Worm (Caenorhabditis elegans) whole organism, midembryonic: ENCODE measurements around the gene skp-1.

Experiments
- cog-1 ChIP-seq: sonication (generic microtip); optimal IDR thresholded peaks from 2 replicates; lab custom pipeline; 2016; ENCODE audit warnings: missing genetic modification characterization, missing compliant biosample characterization
- flt-1 ChIP-seq: fragments of 200-800 bp; sonication (Bioruptor generic); IDR thresholded peaks from 2 replicates; pipeline ENCODE4 v1.3.6; 2022; ENCODE audit warnings: missing genetic modification characterization, missing compliant biosample characterization
- klf-2 ChIP-seq: fragments of 200-800 bp; sonication (Bioruptor generic); conservative IDR thresholded peaks from 2 replicates; pipeline ENCODE4 v1.3.6; 2022; ENCODE audit warnings: missing genetic modification reagents, missing genetic modification characterization, missing compliant biosample characterization
- med-1 ChIP-seq: sonication (generic microtip); optimal IDR thresholded peaks from 2 replicates; lab custom pipeline; 2017; ENCODE audit warnings: missing genetic modification characterization, mild to moderate bottlenecking, missing compliant biosample characterization, antibody characterized with exemption, missing genetic modification reagents; ENCODE audit not compliant: insufficient read depth
- ref-1 ChIP-seq: fragments of 200-800 bp; sonication (Bioruptor generic); conservative IDR thresholded peaks from 2 replicates; pipeline ENCODE4 v1.3.6; 2022; ENCODE audit warnings: missing genetic modification reagents, missing genetic modification characterization, missing compliant biosample characterization
- ztf-23 ChIP-seq: fragments of 200-800 bp; sonication (Bioruptor generic); IDR thresholded peaks from 2 replicates; pipeline ENCODE4 v1.3.6; 2022; ENCODE audit warnings: missing genetic modification reagents, missing genetic modification characterization, missing compliant biosample characterization
- ztf-29 ChIP-seq: fragments of 200-800 bp; sonication (Bioruptor generic); IDR thresholded peaks from 2 replicates; pipeline ENCODE4 v1.3.6; 2022; ENCODE audit warnings: missing genetic modification reagents, missing genetic modification characterization, missing compliant biosample characterization

DNA sequence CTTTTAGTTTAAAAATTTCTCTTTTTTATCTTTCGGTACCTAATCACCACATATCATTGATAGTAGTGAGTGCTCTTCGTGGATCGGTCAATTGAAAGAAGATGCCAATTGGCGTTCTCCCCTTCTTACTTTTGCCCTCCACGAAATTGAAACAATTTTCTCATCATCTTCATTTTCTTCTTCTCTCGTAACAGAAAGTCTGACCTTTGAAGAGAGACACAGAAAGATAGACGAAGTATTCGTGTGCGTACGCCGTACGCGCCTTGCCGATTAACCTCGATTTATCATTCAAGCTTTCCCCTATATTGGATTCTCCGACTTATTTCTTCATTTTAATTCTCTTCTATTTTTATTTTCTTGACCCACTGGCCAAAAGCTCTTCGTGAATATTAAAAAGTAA is 32.2 kb downstream of the skp-1 start:
- no peak for TF ChIP-seq flt-1
- no peak for TF ChIP-seq cog-1 (tag; lab: Kevin White, UChicago)
- TF ChIP-seq ref-1 (GFP tag; lab: Robert Waterston, UW): no peak
- TF ChIP-seq med-1 (GFP tag; lab: Kevin White, UChicago): no peak
- no peak for TF ChIP-seq ztf-29 (GFP tag; lab: Robert Waterston, UW)
- TF ChIP-seq klf-2 (GFP tag; lab: Robert Waterston, UW): no peak
- TF ChIP-seq ztf-23 (GFP tag; lab: Robert Waterston, UW): no peak
